Fruit fly (Drosophila melanogaster) whole organism, pupa: Measurements from ENCODE around the gene Reg-2.

Source experiments
- CG10348 ChIP-seq: fragments of 200-800 bp; sonication (Bioruptor generic); IDR thresholded peaks from 2 replicates; pipeline ENCODE4 v1.3.6; 2022; ENCODE audit warnings: missing biosample characterization, missing genetic modification characterization
- CG12605 ChIP-seq: fragments of 200-800 bp; sonication (Bioruptor generic); IDR thresholded peaks from 2 replicates; pipeline ENCODE4 v1.3.6; 2022; ENCODE audit warnings: missing biosample characterization, missing genetic modification characterization
- CG13204 ChIP-seq: fragments of 200-800 bp; sonication (Bioruptor generic); optimal IDR thresholded peaks from 2 replicates; lab custom pipeline; 2018; ENCODE audit warnings: missing biosample characterization, mild to moderate bottlenecking, missing genetic modification characterization, moderate library complexity
- CG14655 ChIP-seq: fragments of 200-800 bp; sonication (Bioruptor generic); optimal IDR thresholded peaks from 3 replicates; lab custom pipeline; 2017; ENCODE audit warnings: mild to moderate bottlenecking, missing biosample characterization, missing genetic modification reagents, missing genetic modification characterization
- CG15710 ChIP-seq: fragments of 200-800 bp; sonication (Bioruptor generic); optimal IDR thresholded peaks from 2 replicates; lab custom pipeline; 2018; ENCODE audit warnings: missing biosample characterization, mild to moderate bottlenecking, missing genetic modification characterization, moderate library complexity
- CG17806 ChIP-seq: fragments of 200-800 bp; sonication (Bioruptor generic); optimal IDR thresholded peaks from 2 replicates; lab custom pipeline; 2018; ENCODE audit warnings: missing biosample characterization, mild to moderate bottlenecking, missing genetic modification characterization, moderate library complexity
- CG32121 ChIP-seq: fragments of 200-800 bp; sonication (Bioruptor generic); IDR thresholded peaks from 2 replicates; pipeline ENCODE4 v1.3.6; 2022; ENCODE audit warnings: missing biosample characterization, missing genetic modification characterization
- CG34367 ChIP-seq: fragments of 200-800 bp; sonication (Bioruptor generic); optimal IDR thresholded peaks from 2 replicates; lab custom pipeline; 2018; ENCODE audit warnings: missing biosample characterization, mild to moderate bottlenecking, missing genetic modification characterization
- CG4496 ChIP-seq: fragments of 200-800 bp; sonication (Bioruptor generic); IDR thresholded peaks from 3 replicates; pipeline ENCODE4 v1.3.6; 2022; ENCODE audit warnings: missing biosample characterization, missing genetic modification characterization
- CG8159 ChIP-seq: fragments of 200-800 bp; sonication (Bioruptor generic); optimal IDR thresholded peaks from 3 replicates; lab custom pipeline; 2018; ENCODE audit warnings: missing biosample characterization, mild to moderate bottlenecking, missing genetic modification characterization, moderate library complexity
- CG8301 ChIP-seq: fragments of 200-800 bp; sonication (Bioruptor generic); optimal IDR thresholded peaks from 2 replicates; lab custom pipeline; 2018; ENCODE audit warnings: missing biosample characterization, mild to moderate bottlenecking, missing genetic modification characterization
- CG9948 ChIP-seq: fragments of 200-800 bp; sonication (Bioruptor generic); optimal IDR thresholded peaks from 2 replicates; lab custom pipeline; 2018; ENCODE audit warnings: missing biosample characterization, mild to moderate bottlenecking, missing genetic modification characterization, moderate library complexity
- D1 ChIP-seq: fragments of 200-800 bp; sonication (Bioruptor generic); optimal IDR thresholded peaks from 2 replicates; lab custom pipeline; 2018; ENCODE audit warnings: missing biosample characterization, mild to moderate bottlenecking, missing genetic modification characterization, moderate library complexity
- EcR ChIP-seq: fragments of 200-800 bp; sonication (Bioruptor generic); optimal IDR thresholded peaks from 3 replicates; lab custom pipeline; 2019; ENCODE audit warnings: missing biosample characterization, missing genetic modification characterization, mild to moderate bottlenecking, moderate library complexity, missing genetic modification reagents
- Ets98B ChIP-seq: fragments of 200-800 bp; sonication (Bioruptor generic); IDR thresholded peaks from 2 replicates; pipeline ENCODE4 v1.3.6; 2022; ENCODE audit warnings: missing biosample characterization, missing genetic modification characterization
- Pif1A ChIP-seq: fragments of 200-800 bp; sonication (Bioruptor generic); optimal IDR thresholded peaks from 3 replicates; lab custom pipeline; 2016; ENCODE audit warnings: missing biosample characterization, missing genetic modification characterization
- Pif1B ChIP-seq: fragments of 200-800 bp; sonication (Bioruptor generic); optimal IDR thresholded peaks from 3 replicates; lab custom pipeline; 2016; ENCODE audit warnings: missing biosample characterization, missing genetic modification characterization
- Snoo ChIP-seq: fragments of 200-800 bp; sonication (Bioruptor generic); optimal IDR thresholded peaks from 3 replicates; lab custom pipeline; 2017; ENCODE audit warnings: missing biosample characterization, mild to moderate bottlenecking, missing genetic modification characterization, inconsistent platforms
- fd96Ca ChIP-seq: fragments of 200-800 bp; sonication (Bioruptor generic); IDR thresholded peaks from 3 replicates; pipeline ENCODE4 v1.3.6; 2022; ENCODE audit warnings: missing biosample characterization, missing genetic modification characterization
- gl ChIP-seq: fragments of 200-800 bp; sonication (Bioruptor generic); optimal IDR thresholded peaks from 2 replicates; lab custom pipeline; 2018; ENCODE audit warnings: missing biosample characterization, mild to moderate bottlenecking, missing genetic modification characterization
- rn ChIP-seq: fragments of 200-800 bp; sonication (Bioruptor generic); IDR thresholded peaks from 2 replicates; pipeline ENCODE4 v1.3.6; 2022; ENCODE audit warnings: missing biosample characterization, missing genetic modification characterization

Gene Reg-2

dm6 chr3L:587827-588226, 18.5 kb downstream of the Reg-2 start:
- TF ChIP-seq CG34367 (tag; lab: Kevin White, UChicago) (no peak), EcR (GFP tag; lab: Kevin White, UChicago) (peak; percentile 23), Pif1A (GFP tag; lab: Kevin White, UChicago) (no peak)

- no peak for TF ChIP-seq CG14655
- TF ChIP-seq fd96Ca (GFP tag; lab: Robert Waterston, UW), result no peak
- no peak for TF ChIP-seq Pif1A (GFP tag; lab: Kevin White, UChicago)
- TF ChIP-seq gl, result no peak
- no peak for TF ChIP-seq D1 (tag; lab: Kevin White, UChicago)
- TF ChIP-seq CG9948, result no peak
- no peak for TF ChIP-seq Ets98B
- TF ChIP-seq CG13204 (GFP tag; lab: Kevin White, UChicago), result no peak
- no peak for TF ChIP-seq CG15710 (tag; lab: Kevin White, UChicago)
- no peak for TF ChIP-seq rn (GFP tag; lab: Robert Waterston, UW)
- no peak for TF ChIP-seq CG32121
- no peak for TF ChIP-seq CG34367 (tag; lab: Kevin White, UChicago)
- TF ChIP-seq CG8159, result no peak
- TF ChIP-seq CG17806, result no peak
- no peak for TF ChIP-seq Pif1B (GFP tag; lab: Kevin White, UChicago)
- no peak for TF ChIP-seq CG12605 (GFP tag; lab: Robert Waterston, UW)
- TF ChIP-seq EcR (GFP tag; lab: Kevin White, UChicago), result no peak
- TF ChIP-seq CG4496, result no peak
- no peak for TF ChIP-seq CG8301 (tag; lab: Kevin White, UChicago)
- TF ChIP-seq, all 21 proteins: peak for 0
Observed at dm6 chr3L:586582-587213, 19.7 kb downstream of the Reg-2 start.

dm6 chr3L:581037-581436, 25.3 kb downstream of the Reg-2 start, which contains the start of gene Ppm1:
Ppm1 (plus strand) TSS chr3L:581337.
- TF ChIP-seq CG10348 (GFP tag; lab: Robert Waterston, UW), result no peak
- TF ChIP-seq CG34367 (tag; lab: Kevin White, UChicago), result no peak
- no peak for TF ChIP-seq CG12605 (GFP tag; lab: Robert Waterston, UW)

DNA sequence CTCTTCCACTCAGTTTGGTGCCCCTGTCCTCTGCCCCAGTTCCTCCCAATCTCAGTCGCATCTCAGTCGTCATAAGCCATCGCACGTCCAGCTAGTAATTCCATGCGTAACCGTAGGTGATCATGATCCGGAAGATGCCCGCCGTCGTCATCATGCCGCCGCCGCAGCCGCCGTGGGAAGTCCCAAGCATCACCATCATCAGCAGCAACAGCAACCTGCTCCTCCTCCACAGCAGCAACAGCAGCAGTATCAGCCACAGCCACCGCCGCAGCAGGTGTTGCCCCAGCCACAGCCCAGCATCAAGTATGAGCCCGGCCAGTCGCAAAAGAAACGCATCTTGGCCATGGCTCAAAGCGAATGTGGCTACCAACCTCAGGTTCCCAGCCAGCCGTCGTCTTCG, 33.4 kb downstream of the Reg-2 start:
- TF ChIP-seq Pif1B (GFP tag; lab: Kevin White, UChicago) (no peak), D1 (tag; lab: Kevin White, UChicago) (no peak), gl (no peak), CG4496 (no peak), EcR (GFP tag; lab: Kevin White, UChicago) (no peak), CG13204 (GFP tag; lab: Kevin White, UChicago) (no peak), rn (GFP tag; lab: Robert Waterston, UW) (no peak), CG8301 (tag; lab: Kevin White, UChicago) (no peak), CG8159 (no peak), CG10348 (GFP tag; lab: Robert Waterston, UW) (no peak), Ets98B (no peak)

- TF ChIP-seq CG9948 (peak; percentile 91), CG17806 (peak; percentile 92), rn (GFP tag; lab: Robert Waterston, UW) (no peak), Pif1B (GFP tag; lab: Kevin White, UChicago) (peak; percentile 81), D1 (tag; lab: Kevin White, UChicago) (no peak), EcR (GFP tag; lab: Kevin White, UChicago) (peak; percentile 90), Ets98B (peak; percentile 55), CG8301 (tag; lab: Kevin White, UChicago) (peak; percentile 93), CG14655 (peak; percentile 94), CG8159 (peak; percentile 95), CG13204 (GFP tag; lab: Kevin White, UChicago) (peak; percentile 68), gl (peak; percentile 65), CG10348 (GFP tag; lab: Robert Waterston, UW) (peak; percentile 72), CG4496 (peak; percentile 82), CG34367 (tag; lab: Kevin White, UChicago) (peak; percentile 91), CG15710 (tag; lab: Kevin White, UChicago) (peak; percentile 92), fd96Ca (GFP tag; lab: Robert Waterston, UW) (peak; percentile 69; the same call in 2 of the 3 replicates), CG32121 (peak; percentile 78), CG12605 (GFP tag; lab: Robert Waterston, UW) (no peak; the same call in 1 of the 2 replicates), Snoo (tag; lab: Kevin White, UChicago) (peak; percentile 86), Pif1A (GFP tag; lab: Kevin White, UChicago) (peak; percentile 86)
Observed at dm6 chr3L:565964-566627, 40.3 kb downstream of the Reg-2 start.

DNA sequence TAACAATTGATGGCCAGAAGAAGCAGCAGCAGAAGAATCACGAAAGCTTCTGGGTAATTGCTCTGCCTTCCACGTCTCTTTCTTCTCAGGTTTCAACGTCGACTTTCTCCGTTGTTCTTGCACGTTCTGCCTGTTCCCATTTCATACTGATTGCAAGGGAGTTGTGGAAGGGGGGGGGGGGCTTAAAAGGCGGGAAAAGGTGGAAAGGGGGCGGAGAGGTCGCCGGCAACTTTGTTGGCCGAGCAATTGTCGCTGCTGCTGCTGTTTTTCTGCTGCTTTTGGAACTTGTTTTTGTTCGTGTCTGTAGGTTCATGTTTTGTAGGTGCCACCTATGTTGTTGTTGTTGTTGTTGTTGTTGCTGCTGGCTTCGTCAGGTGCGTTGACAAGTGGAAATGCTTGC, 40.8 kb downstream of the Reg-2 start:
- TF ChIP-seq CG17806 (no peak), fd96Ca (GFP tag; lab: Robert Waterston, UW) (no peak; the same call in 2 of the 3 replicates), CG32121 (no peak), gl (no peak), CG10348 (GFP tag; lab: Robert Waterston, UW) (no peak), CG12605 (GFP tag; lab: Robert Waterston, UW) (no peak), CG34367 (tag; lab: Kevin White, UChicago) (no peak), CG8159 (no peak), CG9948 (no peak), CG4496 (no peak), EcR (GFP tag; lab: Kevin White, UChicago) (no peak), CG8301 (tag; lab: Kevin White, UChicago) (no peak), CG15710 (tag; lab: Kevin White, UChicago) (no peak), Snoo (tag; lab: Kevin White, UChicago) (no peak), Pif1A (GFP tag; lab: Kevin White, UChicago) (no peak), CG14655 (no peak), D1 (tag; lab: Kevin White, UChicago) (no peak), Ets98B (no peak), Pif1B (GFP tag; lab: Kevin White, UChicago) (no peak)
